Fruit fly (Drosophila melanogaster): ENCODE measurements around the gene ATPsynbeta.

ATPsynbeta gene

dm6 chr4:1031137-1031536, at the start of gene ATPsynbeta:
TSS of gene ATPsynbeta (plus strand) at chr4:1031484.
- no peak for TF ChIP-seq noc (tag; optimal IDR thresholded peaks at IDR 0.05)

dm6 chr4:982791-983407, 48.4 kb upstream of the ATPsynbeta start:
- no peak for TF ChIP-seq noc (tag; optimal IDR thresholded peaks at IDR 0.05)

dm6 chr4:984755-985154, 46.5 kb upstream of the ATPsynbeta start:
- no peak for TF ChIP-seq noc (tag; optimal IDR thresholded peaks at IDR 0.05)

dm6 chr4:988379-988778, 42.9 kb upstream of the ATPsynbeta start:
- TF ChIP-seq noc (tag; optimal IDR thresholded peaks at IDR 0.05): no peak

- TF ChIP-seq noc (tag; optimal IDR thresholded peaks at IDR 0.05): no peak
These were observed 42.1 kb upstream of the ATPsynbeta start, which contains the start of gene toy for dm6 chr4:989058-989770. TSS of gene toy (plus strand) at chr4:989725.

- TF ChIP-seq noc (tag; optimal IDR thresholded peaks at IDR 0.05): no peak
These were observed 35.3 kb upstream of the ATPsynbeta start for dm6 chr4:995958-996357.

- no peak for TF ChIP-seq noc (tag; optimal IDR thresholded peaks at IDR 0.05)
These were observed 22.8 kb upstream of the ATPsynbeta start for dm6 chr4:1008444-1008843.

dm6 chr4:1025101-1025500, 6.2 kb upstream of the ATPsynbeta start:
- TF ChIP-seq noc (tag; optimal IDR thresholded peaks at IDR 0.05): no peak

dm6 chr4:1026117-1026743, 5.1 kb upstream of the ATPsynbeta start:
- TF ChIP-seq noc (tag; optimal IDR thresholded peaks at IDR 0.05): no peak

dm6 chr4:1026806-1027431, 4.4 kb upstream of the ATPsynbeta start, which contains the start of gene PlexA:
TSS of gene PlexA (minus strand) at chr4:1027101.
- TF ChIP-seq noc (tag; optimal IDR thresholded peaks at IDR 0.05): no peak

dm6 chr4:1029198-1029795, 2.0 kb upstream of the ATPsynbeta start, which contains the start of gene Mpv17:
TSS of gene Mpv17 (minus strand) at chr4:1029361.
- no peak for TF ChIP-seq noc (tag; optimal IDR thresholded peaks at IDR 0.05)

dm6 chr4:1030692-1031110, 583 bp upstream of the ATPsynbeta start:
- TF ChIP-seq noc (tag; optimal IDR thresholded peaks at IDR 0.05): no peak

dm6 chr4:1031687-1032140, 430 bp downstream of the ATPsynbeta start, which contains the start of gene CG11076:
TSS of gene CG11076 (minus strand) at chr4:1031757.
- no peak for TF ChIP-seq noc (tag; optimal IDR thresholded peaks at IDR 0.05)

dm6 chr4:1032610-1033297, 1.5 kb downstream of the ATPsynbeta start:
- TF ChIP-seq noc (tag; optimal IDR thresholded peaks at IDR 0.05): no peak

dm6 chr4:1050422-1050821, 19.1 kb downstream of the ATPsynbeta start:
- no peak for TF ChIP-seq noc (tag; optimal IDR thresholded peaks at IDR 0.05)
